Worm (Caenorhabditis elegans) whole organism, dauer: ENCODE results near the gene cdh-9.

ENCODE experiments used
- unc-62 ChIP-seq: sonication (generic microtip); optimal IDR thresholded peaks from 2 replicates; lab custom pipeline; 2017; ENCODE audit warnings: missing biosample characterization, missing genetic modification reagents, missing genetic modification characterization

Gene cdh-9

DNA sequence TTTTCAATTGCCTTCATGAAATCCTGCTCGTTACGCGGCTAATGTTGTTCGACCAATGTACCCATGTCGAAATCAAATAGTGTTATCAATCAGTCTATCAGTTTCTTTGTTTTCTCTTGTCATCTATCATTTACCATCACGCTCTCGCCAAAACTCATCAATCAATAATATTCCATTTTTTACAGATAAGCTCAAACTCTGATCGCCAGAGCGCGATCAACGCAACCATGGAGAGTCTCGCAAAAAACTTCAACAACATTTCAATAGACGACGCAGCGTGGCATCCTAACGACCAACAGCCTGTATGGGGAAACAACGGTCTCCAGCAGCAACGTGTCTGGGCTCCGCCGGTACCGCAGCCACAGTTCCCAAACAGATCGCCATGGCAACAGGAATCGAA, 18.2 kb downstream of the cdh-9 start, which contains the start of gene ain-1:
Gene ain-1 (plus strand): TSS at position 186 of the 400 bp plus-strand sequence.
- no peak for TF ChIP-seq unc-62 (GFP tag; lab: Kevin White, UChicago)

- no peak for TF ChIP-seq unc-62 (GFP tag; lab: Kevin White, UChicago)
These were observed 19.1 kb downstream of the cdh-9 start for ce11 chrX:16614094-16614493.

DNA sequence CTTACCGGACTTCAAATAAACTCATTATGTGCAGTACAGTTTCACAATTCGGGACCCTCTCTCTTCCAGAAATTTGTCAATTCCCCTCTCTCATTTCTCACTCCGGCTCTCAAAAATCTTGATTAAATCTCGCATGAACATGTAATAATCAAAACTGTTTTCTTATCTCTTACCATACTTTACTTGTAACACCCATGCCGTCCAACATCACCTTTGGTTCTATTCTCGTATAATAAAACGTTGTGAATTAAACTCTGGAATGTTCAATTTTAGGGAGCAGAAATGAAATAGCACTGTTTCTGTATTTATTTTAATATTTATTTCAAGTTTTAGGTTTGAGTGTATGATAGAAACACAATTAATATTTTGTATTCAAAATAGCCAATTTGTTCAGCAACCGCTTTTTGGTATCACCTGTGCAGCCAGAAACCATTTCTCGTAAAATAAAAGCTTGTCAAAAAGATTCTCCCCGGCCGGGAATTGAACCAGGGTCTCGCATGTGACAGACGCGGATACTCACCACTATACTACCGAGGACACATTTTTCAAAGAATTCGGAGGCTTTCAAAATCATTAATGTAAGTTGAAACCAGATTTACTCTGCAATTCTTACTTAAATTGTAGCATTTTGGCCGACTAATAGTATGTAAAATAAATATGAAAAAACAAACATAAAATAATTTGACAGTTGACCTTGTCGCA, 22.5 kb downstream of the cdh-9 start:
- no peak for TF ChIP-seq unc-62 (GFP tag; lab: Kevin White, UChicago)

DNA sequence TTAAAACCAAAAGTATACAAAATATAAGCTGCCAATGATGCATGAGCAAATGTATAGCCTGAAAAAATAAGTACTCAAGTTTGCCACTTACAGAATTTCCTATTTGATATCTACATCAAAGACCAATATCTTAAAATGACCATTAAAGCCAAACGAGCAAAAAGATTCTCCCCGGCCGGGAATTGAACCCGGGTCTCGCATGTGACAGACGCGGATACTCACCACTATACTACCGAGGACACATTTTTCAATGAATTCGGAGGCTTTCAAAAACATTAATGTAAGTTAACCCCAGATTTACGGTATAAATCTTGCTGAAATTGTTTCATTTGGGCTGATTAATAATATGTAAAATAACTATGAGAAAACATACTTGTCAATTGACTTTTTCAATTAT, 23.1 kb downstream of the cdh-9 start:
- TF ChIP-seq unc-62 (GFP tag; lab: Kevin White, UChicago), result no peak

DNA sequence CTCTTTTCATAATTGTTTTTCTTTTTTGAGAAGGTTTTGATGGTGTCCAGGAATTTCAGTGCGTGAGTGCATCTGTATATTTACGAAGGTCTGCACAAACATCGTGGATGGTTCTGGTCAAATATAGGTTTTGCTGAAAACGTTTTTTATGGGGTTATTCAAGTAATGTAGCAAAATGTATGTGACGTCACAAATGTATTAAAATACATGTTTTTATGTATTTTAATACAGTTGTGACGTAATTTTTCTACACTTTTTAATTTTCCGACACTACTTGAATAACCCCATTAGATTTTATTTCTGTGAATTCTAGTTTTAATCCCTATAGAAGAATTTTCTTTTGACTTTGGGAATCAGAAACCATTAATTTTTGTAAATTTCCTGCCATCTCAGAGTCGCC, 23.7 kb downstream of the cdh-9 start:
- no peak for TF ChIP-seq unc-62 (GFP tag; lab: Kevin White, UChicago)

DNA sequence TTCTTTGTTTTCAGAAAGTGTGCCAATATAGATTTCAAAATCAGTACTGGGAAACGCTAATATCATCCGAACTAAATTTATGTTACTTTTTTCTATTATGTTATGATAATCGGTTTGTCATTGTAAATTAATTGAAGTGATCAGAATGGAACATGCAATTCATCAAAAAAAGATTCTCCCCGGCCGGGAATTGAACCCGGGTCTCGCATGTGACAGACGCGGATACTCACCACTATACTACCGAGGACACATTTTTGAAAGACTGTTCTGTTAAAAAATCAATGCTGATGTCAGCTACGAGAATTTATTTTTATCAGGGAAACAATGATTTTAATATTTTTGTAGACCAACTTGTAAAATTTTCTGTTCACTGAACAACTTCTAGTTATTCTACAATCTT, 24.1 kb downstream of the cdh-9 start:
- no peak for TF ChIP-seq unc-62 (GFP tag; lab: Kevin White, UChicago)

ce11 chrX:16621467-16621866, 26.4 kb downstream of the cdh-9 start, which contains the start of gene cpg-19:
TSS of gene cpg-19 (plus strand) at chrX:16621807.
- TF ChIP-seq unc-62 (GFP tag; lab: Kevin White, UChicago), result no peak

- TF ChIP-seq unc-62 (GFP tag; lab: Kevin White, UChicago), result no peak
These were observed 28.2 kb downstream of the cdh-9 start for ce11 chrX:16623269-16623668.

DNA sequence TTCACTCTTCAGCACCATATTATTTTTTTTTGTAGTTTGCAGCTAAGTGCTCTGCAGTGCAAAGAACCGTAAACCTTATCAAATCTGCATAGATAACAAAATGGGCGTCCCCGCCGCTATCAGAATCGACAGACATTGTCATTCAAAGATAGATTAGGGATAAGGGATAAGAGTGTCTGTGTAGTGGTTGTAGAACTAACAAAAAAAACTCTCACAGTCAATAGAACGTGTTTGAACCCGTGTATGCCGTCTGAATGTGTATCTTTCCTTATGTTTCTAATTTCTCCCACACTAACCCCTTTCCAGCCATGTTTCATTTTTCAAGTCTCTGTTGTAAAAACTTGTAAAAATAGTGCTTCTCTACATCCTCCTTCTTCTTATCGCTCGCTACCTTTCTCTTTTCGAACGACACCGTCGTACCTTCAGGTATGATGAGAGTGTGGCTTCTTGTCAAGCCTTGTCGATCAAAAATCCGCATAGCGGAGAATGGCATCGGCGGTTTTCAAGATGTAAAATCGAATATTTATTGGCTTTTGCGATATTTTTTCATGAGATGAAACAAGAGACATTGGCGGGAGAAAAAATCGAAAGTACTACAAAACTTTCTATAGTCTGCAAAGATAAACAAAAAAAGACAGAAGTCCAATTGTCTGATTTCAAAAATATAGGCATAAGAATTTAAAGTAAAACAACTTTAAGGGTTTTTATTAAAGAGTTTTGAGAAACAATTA, 30.2 kb downstream of the cdh-9 start:
- TF ChIP-seq unc-62 (GFP tag; lab: Kevin White, UChicago), result no peak

- no peak for TF ChIP-seq unc-62 (GFP tag; lab: Kevin White, UChicago)
These were observed 31.8 kb downstream of the cdh-9 start for ce11 chrX:16626817-16627216.

DNA sequence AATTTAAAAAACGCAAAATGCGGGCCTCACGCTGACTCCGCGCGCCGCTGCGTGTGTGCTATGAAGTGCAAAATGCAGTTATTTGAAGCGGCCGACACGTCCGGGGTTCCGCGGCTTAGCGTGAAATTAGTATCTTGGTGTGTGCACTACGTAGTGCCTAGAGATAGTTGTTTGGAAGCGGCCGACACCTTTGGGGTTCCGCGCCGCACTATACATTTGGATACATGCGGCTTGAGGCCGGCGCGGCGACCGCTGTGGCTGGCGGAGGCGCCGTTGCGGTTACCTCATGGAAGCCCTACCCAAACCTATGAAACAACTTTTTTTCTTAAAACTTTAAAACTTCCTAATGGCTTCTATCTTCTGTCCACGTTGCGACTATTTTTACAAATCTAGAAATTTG, 34.1 kb downstream of the cdh-9 start:
- no peak for TF ChIP-seq unc-62 (GFP tag; lab: Kevin White, UChicago)

- TF ChIP-seq unc-62 (GFP tag; lab: Kevin White, UChicago), result no peak
These were observed 34.7 kb downstream of the cdh-9 start for ce11 chrX:16629773-16630172.

DNA sequence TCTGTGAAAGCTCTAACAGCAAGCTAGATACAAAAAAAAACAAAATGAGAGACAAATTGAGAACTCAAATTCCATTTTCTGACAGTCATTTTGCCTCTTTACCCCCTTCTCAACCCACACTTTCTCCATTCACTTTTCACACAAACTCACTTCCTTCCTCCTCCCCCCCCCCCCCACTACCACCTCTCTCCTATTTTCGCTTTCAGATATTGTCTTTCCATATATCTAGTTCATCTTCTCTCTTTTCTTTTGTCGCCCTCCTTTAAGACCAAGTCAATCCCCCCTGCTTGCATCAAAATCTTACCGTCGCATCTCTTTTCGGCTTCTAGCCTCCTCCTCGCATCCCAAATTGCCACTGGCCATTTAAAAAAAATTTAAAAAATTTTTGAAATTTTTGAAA, 36.8 kb downstream of the cdh-9 start:
- TF ChIP-seq unc-62 (GFP tag; lab: Kevin White, UChicago), result no peak

- TF ChIP-seq unc-62 (GFP tag; lab: Kevin White, UChicago), result no peak
These were observed 38.0 kb downstream of the cdh-9 start, which contains the start of gene C06G1.1 for ce11 chrX:16633052-16633451. TSS of gene C06G1.1 (plus strand) at chrX:16633352.

- no peak for TF ChIP-seq unc-62 (GFP tag; lab: Kevin White, UChicago)
These were observed 39.1 kb downstream of the cdh-9 start for ce11 chrX:16634103-16634502.

DNA sequence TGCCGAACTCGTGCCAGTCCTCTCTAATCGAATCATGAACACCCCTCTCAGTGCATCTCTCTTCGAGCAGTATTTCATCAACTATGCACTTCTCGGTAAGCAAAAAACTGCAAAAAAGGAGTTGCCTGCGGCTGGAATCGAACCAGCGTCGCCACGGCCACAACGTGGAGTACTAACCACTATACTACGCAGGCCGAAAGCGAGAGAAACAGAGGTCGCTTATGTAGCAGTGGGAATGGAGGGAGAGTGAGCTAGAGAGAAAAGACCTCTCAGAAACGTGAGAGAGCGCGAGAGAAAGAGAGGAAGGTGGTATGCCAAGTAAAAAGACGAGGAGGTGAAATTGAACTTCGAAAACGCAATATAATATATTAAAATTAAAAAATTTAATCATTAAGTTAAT, 39.7 kb downstream of the cdh-9 start:
- TF ChIP-seq unc-62 (GFP tag; lab: Kevin White, UChicago), result no peak

- no peak for TF ChIP-seq unc-62 (GFP tag; lab: Kevin White, UChicago)
These were observed 46.6 kb downstream of the cdh-9 start for ce11 chrX:16641678-16642077.
